Fruit fly (Drosophila melanogaster) whole organism, embryonic: ENCODE measurements around the gene CG43630.

ENCODE experiments used
- CG10267 ChIP-seq: fragments of 200-800 bp; sonication (Bioruptor generic); optimal IDR thresholded peaks from 2 replicates; lab custom pipeline; 2018; ENCODE audit warnings: missing biosample characterization, mild to moderate bottlenecking, missing genetic modification characterization, moderate library complexity
- CG10654 ChIP-seq: fragments of 200-800 bp; sonication (Bioruptor generic); optimal IDR thresholded peaks from 2 replicates; lab custom pipeline; 2016; ENCODE audit warnings: missing biosample characterization, missing genetic modification characterization
- CG10979 ChIP-seq: fragments of 200-800 bp; sonication (Bioruptor generic); optimal IDR thresholded peaks from 2 replicates; lab custom pipeline; 2018; ENCODE audit warnings: missing biosample characterization, mild to moderate bottlenecking, missing genetic modification characterization, moderate library complexity
- CG12155 ChIP-seq: fragments of 200-800 bp; sonication (Bioruptor generic); optimal IDR thresholded peaks from 3 replicates; lab custom pipeline; 2016; ENCODE audit warnings: missing biosample characterization, missing genetic modification characterization
- CG13424 ChIP-seq: fragments of 200-800 bp; sonication (Bioruptor generic); optimal IDR thresholded peaks from 2 replicates; lab custom pipeline; 2019; ENCODE audit warnings: missing biosample characterization, mild to moderate bottlenecking, missing genetic modification characterization, moderate library complexity
- CG15601 ChIP-seq: fragments of 200-800 bp; sonication (Bioruptor generic); optimal IDR thresholded peaks from 3 replicates; lab custom pipeline; 2019; ENCODE audit warnings: missing biosample characterization, mild to moderate bottlenecking, missing genetic modification characterization, moderate library complexity
- CG31441 ChIP-seq: fragments of 200-800 bp; sonication (Bioruptor generic); IDR thresholded peaks from 2 replicates; pipeline ENCODE4 v1.3.6; 2022; ENCODE audit warnings: missing biosample characterization, missing genetic modification characterization
- CG34422 ChIP-seq: fragments of 200-800 bp; sonication (Bioruptor generic); IDR thresholded peaks from 3 replicates; pipeline ENCODE4 v1.3.6; 2022; ENCODE audit warnings: missing biosample characterization, missing genetic modification characterization
- CG4360 ChIP-seq: fragments of 200-800 bp; sonication (Bioruptor generic); IDR thresholded peaks from 2 replicates; pipeline ENCODE4 v1.3.6; 2022; ENCODE audit warnings: missing biosample characterization, missing genetic modification characterization
- CG4617 ChIP-seq: fragments of 200-800 bp; sonication (Bioruptor generic); optimal IDR thresholded peaks from 3 replicates; lab custom pipeline; 2016; ENCODE audit warnings: missing biosample characterization, missing genetic modification characterization, borderline replicate concordance
- CG6654 ChIP-seq: fragments of 200-800 bp; sonication (Bioruptor generic); optimal IDR thresholded peaks from 2 replicates; lab custom pipeline; 2017; ENCODE audit warnings: missing biosample characterization, mild to moderate bottlenecking, missing genetic modification characterization
- CG7357 ChIP-seq: fragments of 200-800 bp; sonication (Bioruptor generic); IDR thresholded peaks from 3 replicates; pipeline ENCODE4 v1.3.6; 2022; ENCODE audit warnings: missing biosample characterization, missing genetic modification characterization
- CG8924 ChIP-seq: fragments of 200-800 bp; optimal IDR thresholded peaks from 3 replicates; lab custom pipeline; 2019; ENCODE audit warnings: missing biosample characterization, mild to moderate bottlenecking, missing genetic modification characterization, moderate library complexity
- CG9437 ChIP-seq: fragments of 200-800 bp; sonication (Bioruptor generic); optimal IDR thresholded peaks from 2 replicates; lab custom pipeline; 2018; ENCODE audit warnings: missing biosample characterization, mild to moderate bottlenecking, missing genetic modification characterization
- Chrac-16 ChIP-seq: fragments of 200-800 bp; sonication (Bioruptor generic); optimal IDR thresholded peaks from 3 replicates; lab custom pipeline; 2016; ENCODE audit warnings: missing biosample characterization, missing genetic modification characterization
- Deaf1 ChIP-seq: fragments of 200-800 bp; optimal IDR thresholded peaks from 3 replicates; lab custom pipeline; 2019; ENCODE audit warnings: missing biosample characterization, mild to moderate bottlenecking, missing genetic modification characterization, moderate library complexity
- Dll ChIP-seq: fragments of 200-800 bp; sonication (Bioruptor generic); IDR thresholded peaks from 4 replicates; pipeline ENCODE4 v1.3.6; 2022; ENCODE audit warnings: missing biosample characterization, missing genetic modification characterization; ENCODE audit not compliant: partially characterized antibody
- Hand ChIP-seq: fragments of 200-800 bp; sonication (Bioruptor generic); optimal IDR thresholded peaks from 2 replicates; lab custom pipeline; 2017; ENCODE audit warnings: mild to moderate bottlenecking, missing biosample characterization, missing genetic modification reagents, missing genetic modification characterization
- HmgZ ChIP-seq: fragments of 200-800 bp; sonication (Bioruptor generic); optimal IDR thresholded peaks from 2 replicates; lab custom pipeline; 2018; ENCODE audit warnings: missing biosample characterization, mild to moderate bottlenecking, missing genetic modification characterization
- Myb ChIP-seq: fragments of 200-800 bp; sonication (Bioruptor generic); optimal IDR thresholded peaks from 2 replicates; lab custom pipeline; 2016; ENCODE audit warnings: missing biosample characterization, missing genetic modification characterization
- NK7.1 ChIP-seq: fragments of 200-800 bp; sonication (Bioruptor generic); optimal IDR thresholded peaks from 3 replicates; lab custom pipeline; 2016; ENCODE audit warnings: missing biosample characterization, missing genetic modification characterization
- Opbp ChIP-seq: fragments of 200-800 bp; sonication (Bioruptor generic); IDR thresholded peaks from 3 replicates; pipeline ENCODE4 v1.3.6; 2022; ENCODE audit warnings: missing biosample characterization, missing genetic modification characterization; ENCODE audit not compliant: partially characterized antibody
- Rfx ChIP-seq: fragments of 200-800 bp; sonication (Bioruptor generic); IDR thresholded peaks from 2 replicates; pipeline ENCODE4 v1.3.6; 2022; ENCODE audit warnings: missing biosample characterization, missing genetic modification characterization
- Stat92E ChIP-seq, 3 experiments: fragments of >200 bp in 2 of 3; fragments of 200-800 bp in 1 of 3; sonication (Bioruptor generic) in 1 of 3; optimal IDR thresholded peaks; 2 replicates each; lab custom pipeline; 2017 to 2019; ENCODE audit warnings: missing biosample characterization in 3 of 3, missing genetic modification characterization in 3 of 3, mild to moderate bottlenecking in 1 of 3, moderate library complexity in 1 of 3
- Usf ChIP-seq: fragments of 200-800 bp; sonication (Bioruptor generic); optimal IDR thresholded peaks from 2 replicates; lab custom pipeline; 2017; ENCODE audit warnings: missing genotype, missing biosample characterization, missing genetic modification characterization
- aop ChIP-seq: fragments of 200-800 bp; sonication (Bioruptor generic); IDR thresholded peaks from 2 replicates; pipeline ENCODE4 v1.3.6; 2022; ENCODE audit warnings: missing biosample characterization, missing genetic modification characterization
- ap ChIP-seq: fragments of 200-800 bp; sonication (Bioruptor generic); IDR thresholded peaks from 2 replicates; pipeline ENCODE4 v1.3.6; 2022; ENCODE audit warnings: missing biosample characterization, missing genetic modification characterization
- ash1 ChIP-seq: fragments of 200-800 bp; sonication (Bioruptor generic); optimal IDR thresholded peaks from 2 replicates; lab custom pipeline; 2018; ENCODE audit warnings: missing biosample characterization, mild to moderate bottlenecking, missing genetic modification characterization
- bcd ChIP-seq: fragments of 200-800 bp; sonication (Bioruptor generic); optimal IDR thresholded peaks from 2 replicates; lab custom pipeline; 2017; ENCODE audit warnings: missing biosample characterization, mild to moderate bottlenecking, missing genetic modification characterization
- bowl ChIP-seq: fragments of 200-800 bp; sonication (Bioruptor generic); IDR thresholded peaks from 2 replicates; pipeline ENCODE4 v1.3.6; 2022; ENCODE audit warnings: missing biosample characterization, missing genetic modification characterization
- crc ChIP-seq: fragments of 200-800 bp; sonication (Bioruptor generic); optimal IDR thresholded peaks from 2 replicates; lab custom pipeline; 2016; ENCODE audit warnings: missing biosample characterization, missing genetic modification characterization
- croc ChIP-seq: fragments of 200-800 bp; sonication (Bioruptor generic); conservative IDR thresholded peaks from 3 replicates; pipeline ENCODE4 v1.3.6; 2022; ENCODE audit warnings: missing biosample characterization, missing genetic modification characterization
- dm ChIP-seq: fragments of 200-800 bp; sonication (Bioruptor generic); optimal IDR thresholded peaks from 3 replicates; lab custom pipeline; 2016; ENCODE audit warnings: missing biosample characterization, missing genetic modification characterization
- fd3F ChIP-seq: fragments of 200-800 bp; sonication (Bioruptor generic); optimal IDR thresholded peaks from 2 replicates; lab custom pipeline; 2018; ENCODE audit warnings: missing biosample characterization, mild to moderate bottlenecking, missing genetic modification characterization, moderate library complexity
- gem ChIP-seq: fragments of 200-800 bp; sonication (Bioruptor generic); optimal IDR thresholded peaks from 2 replicates; lab custom pipeline; 2019; ENCODE audit warnings: missing biosample characterization, mild to moderate bottlenecking, missing genetic modification characterization, moderate library complexity
- hth ChIP-seq: fragments of >200 bp; optimal IDR thresholded peaks from 2 replicates; lab custom pipeline; 2017; ENCODE audit warnings: inconsistent platforms
- jigr1 ChIP-seq: fragments of 200-800 bp; sonication (Bioruptor generic); IDR thresholded peaks from 3 replicates; pipeline ENCODE4 v1.3.6; 2022; ENCODE audit warnings: missing biosample characterization, missing genetic modification characterization
- lbe ChIP-seq: fragments of 200-800 bp; sonication (Bioruptor generic); optimal IDR thresholded peaks from 2 replicates; lab custom pipeline; 2016; ENCODE audit warnings: missing biosample characterization, mild to moderate bottlenecking, missing genetic modification characterization
- nerfin-2 ChIP-seq: fragments of 200-800 bp; sonication (Bioruptor generic); IDR thresholded peaks from 2 replicates; pipeline ENCODE4 v1.3.6; 2022; ENCODE audit warnings: missing biosample characterization, missing genetic modification characterization; ENCODE audit not compliant: partially characterized antibody
- otp ChIP-seq: fragments of 200-800 bp; sonication (Bioruptor generic); IDR thresholded peaks from 3 replicates; pipeline ENCODE4, ENCODE4 v1.3.6; 2022; ENCODE audit warnings: missing biosample characterization, missing genetic modification characterization
- pfk ChIP-seq: fragments of 200-800 bp; sonication (Bioruptor generic); optimal IDR thresholded peaks from 2 replicates; lab custom pipeline; 2018; ENCODE audit warnings: missing biosample characterization, mild to moderate bottlenecking, missing genetic modification characterization, moderate library complexity
- pnt ChIP-seq: fragments of 200-800 bp; sonication (Bioruptor generic); optimal IDR thresholded peaks from 3 replicates; lab custom pipeline; 2016; ENCODE audit warnings: missing biosample characterization, missing genetic modification characterization
- ro ChIP-seq: fragments of 200-800 bp; sonication (Bioruptor generic); IDR thresholded peaks from 2 replicates; pipeline ENCODE4 v1.3.6; 2022; ENCODE audit warnings: missing biosample characterization, missing genetic modification characterization
- salm ChIP-seq: fragments of 200-800 bp; sonication (Bioruptor generic); optimal IDR thresholded peaks from 2 replicates; lab custom pipeline; 2018; ENCODE audit warnings: missing biosample characterization, mild to moderate bottlenecking, missing genetic modification characterization
- scrt ChIP-seq: fragments of 200-800 bp; sonication (Bioruptor generic); optimal IDR thresholded peaks from 2 replicates; lab custom pipeline; 2018; ENCODE audit warnings: missing biosample characterization, mild to moderate bottlenecking, missing genetic modification characterization, moderate library complexity
- sens-2 ChIP-seq: fragments of 200-800 bp; sonication (Bioruptor generic); IDR thresholded peaks from 2 replicates; pipeline ENCODE4 v1.3.6; 2022; ENCODE audit warnings: missing biosample characterization, missing genetic modification characterization
- tio ChIP-seq: fragments of 200-800 bp; sonication (Bioruptor generic); optimal IDR thresholded peaks from 2 replicates; lab custom pipeline; 2017; ENCODE audit warnings: missing biosample characterization, missing genetic modification characterization, inconsistent platforms
- toy ChIP-seq: fragments of 200-800 bp; sonication (Bioruptor generic); IDR thresholded peaks from 2 replicates; pipeline ENCODE4 v1.3.6; 2022; ENCODE audit warnings: missing biosample characterization, missing genetic modification characterization
- ttk ChIP-seq: fragments of 200-800 bp; sonication (Bioruptor generic); IDR thresholded peaks from 2 replicates; pipeline ENCODE4 v2.1.2; 2022; ENCODE audit warnings: missing biosample characterization, missing genetic modification characterization

CG43630 gene

DNA sequence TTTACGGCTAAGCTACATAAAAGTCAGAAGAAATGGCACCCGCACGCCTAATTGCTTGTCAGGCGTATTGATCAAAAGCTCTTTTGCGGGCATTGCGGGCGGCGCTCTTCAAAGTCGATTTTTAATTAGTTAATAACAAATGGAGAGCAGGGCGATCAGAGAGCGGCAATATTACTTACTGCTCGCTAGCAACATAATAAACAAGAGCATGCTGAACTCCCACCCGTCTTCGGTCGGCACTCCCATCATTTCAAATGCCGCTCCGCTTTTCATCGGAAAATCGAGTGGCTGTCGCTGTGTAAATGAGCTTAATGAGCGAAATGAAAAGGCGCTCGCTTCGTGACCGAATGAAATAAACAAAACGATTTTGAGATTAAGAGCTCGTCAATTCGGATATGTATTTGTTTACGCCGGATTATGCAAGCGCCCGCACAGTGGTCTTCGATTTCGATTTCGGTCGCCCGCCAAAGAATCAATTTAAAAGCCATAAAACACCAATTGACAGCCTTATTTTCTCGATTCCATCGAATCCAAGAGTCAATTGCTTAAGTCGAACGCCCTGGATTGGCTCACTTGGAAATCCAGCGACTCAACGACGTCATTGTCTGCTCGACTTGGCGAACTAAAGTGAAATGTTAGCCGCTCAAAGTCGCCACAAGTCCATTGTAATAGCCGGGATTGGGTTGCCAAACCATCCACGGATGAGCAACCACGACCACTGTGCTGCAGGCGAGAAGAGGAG, 22.4 kb downstream of the CG43630 start (continued):
- TF ChIP-seq Chrac-16 (GFP tag; lab: Kevin White, UChicago) (peak; percentile 73), CG10979 (peak; percentile 75), CG6654 (peak; percentile 60), CG10267 (peak; percentile 42), croc (GFP tag; lab: Robert Waterston, UW) (peak; percentile 77), NK7.1 (GFP tag; lab: Kevin White, UChicago) (peak; percentile 47), Rfx (GFP tag; lab: Robert Waterston, UW) (peak; percentile 83), HmgZ (tag; lab: Kevin White, UChicago) (peak; percentile 64), fd3F (peak; percentile 76), aop (GFP tag; lab: Robert Waterston, UW) (no peak), Stat92E (GFP tag; optimal IDR thresholded peaks at IDR 0.05; lab: Kevin White, UChicago) (no peak), ap (GFP tag; lab: Robert Waterston, UW) (peak; percentile 78), dm (GFP tag; lab: Kevin White, UChicago) (peak; percentile 77), nerfin-2 (0 out of 2 replicates have a peak, but pooled peaks have one; percentile 18), pnt (GFP tag; lab: Kevin White, UChicago) (peak; percentile 78), Myb (peak; percentile 61), CG34422 (GFP tag; lab: Robert Waterston, UW) (peak; percentile 77; the same call in 2 of the 3 replicates), Usf (GFP tag; lab: Kevin White, UChicago) (peak; percentile 51), CG10654 (GFP tag; lab: Kevin White, UChicago) (peak; percentile 81), bcd (GFP tag; lab: Kevin White, UChicago) (peak; percentile 85), CG4360 (GFP tag; lab: Robert Waterston, UW) (no peak), ash1 (GFP tag; lab: Kevin White, UChicago) (no peak), scrt (GFP tag; lab: Kevin White, UChicago) (peak; percentile 53), CG4617 (GFP tag; lab: Kevin White, UChicago) (peak; percentile 39), CG15601 (peak; percentile 69), CG31441 (GFP tag; lab: Robert Waterston, UW) (peak; percentile 91), Dll (no peak), ttk (GFP tag; lab: Robert Waterston, UW) (peak; percentile 86), salm (peak; percentile 72), CG13424 (tag; lab: Kevin White, UChicago) (peak; percentile 88), lbe (GFP tag; lab: Kevin White, UChicago) (no peak), jigr1 (peak; percentile 64; the same call in 2 of the 3 replicates), CG9437 (peak; percentile 84), gem (tag; lab: Kevin White, UChicago) (peak; percentile 89), bowl (peak; percentile 46; the same call in 1 of the 2 replicates), tio (GFP tag; lab: Kevin White, UChicago) (peak; percentile 77), CG8924 (tag; lab: Kevin White, UChicago) (peak; percentile 79), toy (GFP tag; lab: Robert Waterston, UW) (no peak), otp (GFP tag; lab: Robert Waterston, UW) (peak; percentile 36; the same call in 1 of the 3 replicates), Hand (GFP tag; lab: Kevin White, UChicago) (peak; percentile 3), CG12155 (GFP tag; lab: Kevin White, UChicago) (peak; percentile 57), pfk (no peak), CG7357 (peak; percentile 81), sens-2 (GFP tag; lab: Robert Waterston, UW) (no peak), Opbp (GFP tag; lab: Robert Waterston, UW) (no peak), hth (lab: Kevin White, UChicago) (no peak), crc (GFP tag; lab: Kevin White, UChicago) (peak; percentile 73), ro (peak; percentile 54; the same call in 1 of the 2 replicates), Deaf1 (peak; percentile 47)
